Fruit fly (Drosophila melanogaster) whole organism, embryonic: ENCODE measurements around the gene Teh1.

Source experiments
- ATbp ChIP-seq: fragments of 200-800 bp; sonication (Bioruptor generic); optimal IDR thresholded peaks from 2 replicates; lab custom pipeline; 2017; ENCODE audit warnings: missing biosample characterization, mild to moderate bottlenecking, missing genetic modification characterization, missing genetic modification reagents
- Abd-B ChIP-seq: fragments of 200-800 bp; sonication (Bioruptor generic); optimal IDR thresholded peaks from 2 replicates; lab custom pipeline; 2018; ENCODE audit warnings: missing biosample characterization, mild to moderate bottlenecking, missing genetic modification characterization, moderate library complexity
- Adf1 ChIP-seq: fragments of 200-800 bp; sonication (Bioruptor generic); IDR thresholded peaks from 2 replicates; pipeline ENCODE4 v1.3.6; 2022; ENCODE audit warnings: missing biosample characterization, missing genetic modification characterization
- Aef1 ChIP-seq: fragments of 200-800 bp; sonication (Bioruptor generic); IDR thresholded peaks from 3 replicates; pipeline ENCODE4 v1.3.6; 2022; ENCODE audit warnings: missing biosample characterization, missing genetic modification characterization
- CG10654 ChIP-seq: fragments of 200-800 bp; sonication (Bioruptor generic); optimal IDR thresholded peaks from 2 replicates; lab custom pipeline; 2016; ENCODE audit warnings: missing biosample characterization, missing genetic modification characterization
- CG10959 ChIP-seq: fragments of 200-800 bp; sonication (Bioruptor generic); IDR thresholded peaks from 2 replicates; pipeline ENCODE4 v1.3.6; 2022; ENCODE audit warnings: missing biosample characterization, missing genetic modification characterization
- CG11504 ChIP-seq: fragments of 200-800 bp; sonication (Bioruptor generic); optimal IDR thresholded peaks from 3 replicates; lab custom pipeline; 2019; ENCODE audit warnings: missing biosample characterization, mild to moderate bottlenecking, missing genetic modification characterization, moderate library complexity
- CG16779 ChIP-seq: fragments of 200-800 bp; sonication (Bioruptor generic); IDR thresholded peaks from 2 replicates; pipeline ENCODE4 v1.3.6; 2022; ENCODE audit warnings: missing biosample characterization, missing genetic modification characterization
- CG17186 ChIP-seq: fragments of 200-800 bp; sonication (Bioruptor generic); optimal IDR thresholded peaks from 3 replicates; lab custom pipeline; 2017; ENCODE audit warnings: missing biosample characterization, missing genetic modification reagents, missing genetic modification characterization
- CG17568 ChIP-seq: fragments of 200-800 bp; sonication (Bioruptor generic); optimal IDR thresholded peaks from 2 replicates; lab custom pipeline; 2018; ENCODE audit warnings: missing biosample characterization, mild to moderate bottlenecking, missing genetic modification characterization, moderate library complexity
- CG17612 ChIP-seq: fragments of 200-800 bp; sonication (Bioruptor generic); IDR thresholded peaks from 2 replicates; pipeline ENCODE4 v1.3.6; 2022; ENCODE audit warnings: missing biosample characterization, missing genetic modification characterization
- CG30403 ChIP-seq: fragments of 200-800 bp; sonication (Bioruptor generic); optimal IDR thresholded peaks from 3 replicates; lab custom pipeline; 2016; ENCODE audit warnings: missing biosample characterization, missing genetic modification characterization
- CG3163 ChIP-seq: fragments of 200-800 bp; sonication (Bioruptor generic); optimal IDR thresholded peaks from 3 replicates; lab custom pipeline; 2016; ENCODE audit warnings: missing biosample characterization, missing genetic modification characterization
- CG4360 ChIP-seq: fragments of 200-800 bp; sonication (Bioruptor generic); IDR thresholded peaks from 2 replicates; pipeline ENCODE4 v1.3.6; 2022; ENCODE audit warnings: missing biosample characterization, missing genetic modification characterization
- CG4854 ChIP-seq: fragments of 200-800 bp; sonication (Bioruptor generic); optimal IDR thresholded peaks from 2 replicates; lab custom pipeline; 2016; ENCODE audit warnings: missing biosample characterization, missing genetic modification characterization, inconsistent platforms
- CG6854 ChIP-seq: fragments of 200-800 bp; sonication (Bioruptor generic); optimal IDR thresholded peaks from 3 replicates; lab custom pipeline; 2017; ENCODE audit warnings: missing biosample characterization, mild to moderate bottlenecking, missing genetic modification characterization
- CG7271 ChIP-seq: fragments of 200-800 bp; sonication (Bioruptor generic); optimal IDR thresholded peaks from 2 replicates; lab custom pipeline; 2018; ENCODE audit warnings: missing biosample characterization, mild to moderate bottlenecking, missing genetic modification characterization, moderate library complexity
- CG7987 ChIP-seq: fragments of 200-800 bp; sonication (Bioruptor generic); optimal IDR thresholded peaks from 2 replicates; lab custom pipeline; 2018; ENCODE audit warnings: missing biosample characterization, mild to moderate bottlenecking, missing genetic modification characterization, moderate library complexity
- CG8281 ChIP-seq: fragments of 200-800 bp; sonication (Bioruptor generic); optimal IDR thresholded peaks from 2 replicates; lab custom pipeline; 2018; ENCODE audit warnings: missing biosample characterization, mild to moderate bottlenecking, missing genetic modification characterization, moderate library complexity
- Dbx ChIP-seq: fragments of 200-800 bp; sonication (Bioruptor generic); IDR thresholded peaks from 3 replicates; pipeline ENCODE4 v1.3.6; 2022; ENCODE audit warnings: missing biosample characterization, missing genetic modification characterization
- Dip2 ChIP-seq: fragments of 200-800 bp; sonication (Bioruptor generic); IDR thresholded peaks from 2 replicates; pipeline ENCODE4 v1.3.6; 2022; ENCODE audit warnings: missing biosample characterization, missing genetic modification characterization
- Dp ChIP-seq: fragments of 200-800 bp; sonication (Bioruptor generic); optimal IDR thresholded peaks from 2 replicates; lab custom pipeline; 2018; ENCODE audit warnings: missing biosample characterization, mild to moderate bottlenecking, missing genetic modification characterization, moderate library complexity
- Eip74EF ChIP-seq, 2 experiments: fragments of 200-800 bp in 1 of 2; fragments of >200 bp in 1 of 2; sonication (Bioruptor generic) in 1 of 2; optimal IDR thresholded peaks; 2 replicates each; lab custom pipeline; 2017 to 2019; ENCODE audit warnings: missing biosample characterization in 2 of 2, missing genetic modification characterization in 2 of 2, mild to moderate bottlenecking in 1 of 2, moderate library complexity in 1 of 2
- HLH54F ChIP-seq: fragments of 200-800 bp; sonication (Bioruptor generic); optimal IDR thresholded peaks from 3 replicates; lab custom pipeline; 2016; ENCODE audit warnings: missing biosample characterization, missing genetic modification characterization
- Hey ChIP-seq: fragments of 200-800 bp; sonication (Bioruptor generic); optimal IDR thresholded peaks from 3 replicates; lab custom pipeline; 2018; ENCODE audit warnings: missing biosample characterization, mild to moderate bottlenecking, missing genetic modification characterization
- Hmx ChIP-seq: fragments of 200-800 bp; sonication (Bioruptor generic); optimal IDR thresholded peaks from 2 replicates; lab custom pipeline; 2016; ENCODE audit warnings: missing biosample characterization, missing genetic modification characterization
- Lpt ChIP-seq: fragments of >200 bp; optimal IDR thresholded peaks from 2 replicates; lab custom pipeline; 2018; ENCODE audit warnings: missing biosample characterization, missing genetic modification characterization
- Mad ChIP-seq: fragments of 200-800 bp; sonication (Bioruptor generic); optimal IDR thresholded peaks from 2 replicates; lab custom pipeline; 2016; ENCODE audit warnings: missing biosample characterization, missing genetic modification characterization
- Spps ChIP-seq: fragments of 200-800 bp; sonication (Bioruptor generic); optimal IDR thresholded peaks from 2 replicates; lab custom pipeline; 2018; ENCODE audit warnings: missing biosample characterization, mild to moderate bottlenecking, missing genetic modification characterization
- Sry-β ChIP-seq: fragments of 200-800 bp; sonication (Bioruptor generic); optimal IDR thresholded peaks from 2 replicates; lab custom pipeline; 2018; ENCODE audit warnings: missing biosample characterization, mild to moderate bottlenecking, missing genetic modification characterization, moderate library complexity
- Tbp ChIP-seq: fragments of >200 bp; optimal IDR thresholded peaks from 2 replicates; lab custom pipeline; 2018; ENCODE audit warnings: missing biosample characterization, missing genetic modification characterization
- bigmax ChIP-seq: fragments of 200-800 bp; sonication (Bioruptor generic); optimal IDR thresholded peaks from 2 replicates; lab custom pipeline; 2018; ENCODE audit warnings: missing biosample characterization, mild to moderate bottlenecking, missing genetic modification characterization
- caup ChIP-seq: fragments of 200-800 bp; sonication (Bioruptor generic); optimal IDR thresholded peaks from 3 replicates; lab custom pipeline; 2017; ENCODE audit warnings: missing biosample characterization, mild to moderate bottlenecking, missing genetic modification characterization, moderate library complexity; ENCODE audit not compliant: severe bottlenecking
- croc ChIP-seq: fragments of 200-800 bp; sonication (Bioruptor generic); conservative IDR thresholded peaks from 3 replicates; pipeline ENCODE4 v1.3.6; 2022; ENCODE audit warnings: missing biosample characterization, missing genetic modification characterization
- crol ChIP-seq: fragments of 200-800 bp; sonication (Bioruptor generic); IDR thresholded peaks from 2 replicates; pipeline ENCODE4 v1.3.6; 2022; ENCODE audit warnings: missing biosample characterization, missing genetic modification characterization
- disco-r ChIP-seq: fragments of 200-800 bp; sonication (Bioruptor generic); optimal IDR thresholded peaks from 2 replicates; lab custom pipeline; 2016; ENCODE audit warnings: missing biosample characterization, missing genetic modification characterization
- esg ChIP-seq: fragments of 200-800 bp; sonication (Bioruptor generic); conservative IDR thresholded peaks from 2 replicates; pipeline ENCODE4 v1.3.6; 2022; ENCODE audit warnings: missing biosample characterization, missing genetic modification characterization
- eyg ChIP-seq: fragments of 200-800 bp; sonication (Bioruptor generic); optimal IDR thresholded peaks from 3 replicates; lab custom pipeline; 2016; ENCODE audit warnings: missing biosample characterization, missing genetic modification characterization
- gem ChIP-seq: fragments of 200-800 bp; sonication (Bioruptor generic); optimal IDR thresholded peaks from 2 replicates; lab custom pipeline; 2019; ENCODE audit warnings: missing biosample characterization, mild to moderate bottlenecking, missing genetic modification characterization, moderate library complexity
- kah ChIP-seq: fragments of 200-800 bp; sonication (Bioruptor generic); optimal IDR thresholded peaks from 2 replicates; lab custom pipeline; 2018; ENCODE audit warnings: missing biosample characterization, mild to moderate bottlenecking, missing genetic modification characterization
- pan ChIP-seq, 4 experiments: fragments of >200 bp in 3 of 4; fragments of 200-800 bp in 1 of 4; sonication (Bioruptor generic) in 1 of 4; optimal IDR thresholded peaks in 3 of 4; IDR thresholded peaks in 1 of 4; 2 replicates each; pipeline versions ENCODE4 v1.3.6 to Lab custom; 2017 to 2022; ENCODE audit warnings: missing biosample characterization in 2 of 4, missing genetic modification characterization in 2 of 4, mixed read lengths in 1 of 4
- pros ChIP-seq: fragments of 200-800 bp; sonication (Bioruptor generic); optimal IDR thresholded peaks from 3 replicates; lab custom pipeline; 2019; ENCODE audit warnings: missing biosample characterization, mild to moderate bottlenecking, missing genetic modification characterization, moderate library complexity
- pum ChIP-seq: fragments of 200-800 bp; sonication (Bioruptor generic); optimal IDR thresholded peaks from 2 replicates; lab custom pipeline; 2016; ENCODE audit warnings: missing biosample characterization, missing genetic modification characterization
- ranshi ChIP-seq: fragments of 200-800 bp; sonication (Bioruptor generic); IDR thresholded peaks from 2 replicates; pipeline ENCODE4 v1.3.6; 2022; ENCODE audit warnings: missing biosample characterization, missing genetic modification characterization
- slou ChIP-seq: fragments of 200-800 bp; sonication (Bioruptor generic); optimal IDR thresholded peaks from 3 replicates; lab custom pipeline; 2016; ENCODE audit warnings: missing biosample characterization, missing genetic modification characterization
- so ChIP-seq: fragments of 200-800 bp; sonication (Bioruptor generic); IDR thresholded peaks from 3 replicates; pipeline ENCODE4 v1.3.6; 2022; ENCODE audit warnings: missing biosample characterization, missing genetic modification characterization
- sob ChIP-seq: fragments of 200-800 bp; sonication (Bioruptor generic); IDR thresholded peaks from 2 replicates; pipeline ENCODE4 v1.3.6; 2022; ENCODE audit warnings: missing biosample characterization, missing genetic modification characterization
- sr ChIP-seq: fragments of 200-800 bp; sonication (Bioruptor generic); IDR thresholded peaks from 3 replicates; pipeline ENCODE4 v1.3.6; 2022; ENCODE audit warnings: missing biosample characterization, missing genetic modification characterization
- ssp ChIP-seq: fragments of 200-800 bp; sonication (Bioruptor generic); IDR thresholded peaks from 2 replicates; pipeline ENCODE4 v1.3.6; 2022; ENCODE audit warnings: missing biosample characterization, missing genetic modification characterization
- sug ChIP-seq: fragments of 200-800 bp; optimal IDR thresholded peaks from 2 replicates; lab custom pipeline; 2019; ENCODE audit warnings: missing biosample characterization, mild to moderate bottlenecking, missing genetic modification characterization, moderate library complexity

Gene Teh1

DNA sequence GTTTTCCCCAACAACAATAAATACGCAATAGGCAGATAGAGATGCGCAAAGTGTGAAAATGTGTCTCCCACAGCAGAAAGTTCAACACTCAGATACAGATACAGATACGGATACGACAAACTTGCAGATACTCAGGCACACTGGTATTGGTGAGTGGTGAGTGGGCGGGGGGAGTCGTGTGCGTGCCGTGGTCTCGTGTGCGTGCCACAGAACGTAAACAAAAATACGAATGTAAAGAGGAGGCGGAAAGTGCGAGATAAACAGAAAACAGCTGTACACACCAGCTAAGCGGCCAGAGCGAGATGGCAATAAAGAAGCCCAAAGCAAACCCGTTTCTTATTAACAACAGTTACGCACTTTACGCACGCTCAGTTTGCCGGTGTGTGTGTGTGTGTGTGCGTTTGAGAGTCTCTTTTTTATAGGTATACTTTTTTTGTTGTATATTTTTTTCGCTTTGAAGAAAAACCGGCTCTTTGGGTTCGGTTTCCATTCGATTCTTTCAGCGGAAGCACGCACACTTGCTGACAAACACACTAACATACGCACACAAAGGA, 13.5 kb upstream of the Teh1 start (continued):
- TF ChIP-seq sr (GFP tag; lab: Robert Waterston, UW) (peak; percentile 77; the same call in 2 of the 3 replicates), crol (peak; percentile 58), CG17568 (GFP tag; lab: Kevin White, UChicago) (peak; percentile 38), pros (peak; percentile 78), caup (GFP tag; lab: Kevin White, UChicago) (peak; percentile 85), pan (optimal IDR thresholded peaks at IDR 0.05; lab: Kevin White, UChicago) (no peak), pan (GFP tag; optimal IDR thresholded peaks at IDR 0.05 in 1 of 2, IDR thresholded peaks at IDR 0.05 in 1 of 2) (peak in 1 of 2 experiments; percentile 39), sob (GFP tag; lab: Robert Waterston, UW) (peak; percentile 73; the same call in 1 of the 2 replicates), CG6854 (GFP tag; lab: Kevin White, UChicago) (peak; percentile 62), pum (GFP tag; lab: Kevin White, UChicago) (no peak), so (GFP tag; lab: Robert Waterston, UW) (0 out of 3 replicates have a peak, but pooled peaks have one; percentile 39), Dbx (GFP tag; lab: Robert Waterston, UW) (peak; percentile 59; the same call in 1 of the 3 replicates), Dip2 (GFP tag; lab: Robert Waterston, UW) (no peak), Lpt (no peak), CG16779 (no peak), Eip74EF (GFP tag; optimal IDR thresholded peaks at IDR 0.05; lab: Kevin White, UChicago) (peak in 1 of 2 experiments; percentile 78), disco-r (no peak), Aef1 (GFP tag; lab: Robert Waterston, UW) (no peak), slou (GFP tag; lab: Kevin White, UChicago) (no peak), Dp (GFP tag; lab: Kevin White, UChicago) (no peak), Spps (no peak), bigmax (no peak), CG17612 (GFP tag; lab: Robert Waterston, UW) (no peak), Mad (GFP tag; lab: Kevin White, UChicago) (no peak), ranshi (GFP tag; lab: Robert Waterston, UW) (no peak; the same call in 1 of the 2 replicates), Tbp (no peak), CG8281 (peak; percentile 62), HLH54F (no peak), Adf1 (GFP tag; lab: Robert Waterston, UW) (peak; percentile 68; the same call in 1 of the 2 replicates), esg (GFP tag; lab: Robert Waterston, UW) (no peak), kah (GFP tag; lab: Kevin White, UChicago) (peak; percentile 32), Hmx (GFP tag; lab: Kevin White, UChicago) (no peak), CG17186 (GFP tag; lab: Kevin White, UChicago) (no peak), sug (peak; percentile 44), CG7271 (tag; lab: Kevin White, UChicago) (no peak), ssp (GFP tag; lab: Robert Waterston, UW) (no peak), Hey (peak; percentile 95), ATbp (peak; percentile 62), CG7987 (GFP tag; lab: Kevin White, UChicago) (peak; percentile 77), CG11504 (tag; lab: Kevin White, UChicago) (peak; percentile 6), gem (tag; lab: Kevin White, UChicago) (peak; percentile 11), CG3163 (GFP tag; lab: Kevin White, UChicago) (peak; percentile 42), croc (GFP tag; lab: Robert Waterston, UW) (no peak), Sry-β (peak; percentile 30), CG4854 (GFP tag; lab: Kevin White, UChicago) (no peak), CG10654 (GFP tag; lab: Kevin White, UChicago) (no peak), Abd-B (GFP tag; lab: Kevin White, UChicago) (no peak), CG10959 (GFP tag; lab: Robert Waterston, UW) (no peak), CG4360 (GFP tag; lab: Robert Waterston, UW) (peak; percentile 62; the same call in 1 of the 2 replicates), eyg (GFP tag; lab: Kevin White, UChicago) (peak; percentile 43), CG30403 (GFP tag; lab: Kevin White, UChicago) (no peak)
